Fruit fly (Drosophila melanogaster): Measurements from ENCODE around the gene CG14551.

Gene CG14551

DNA sequence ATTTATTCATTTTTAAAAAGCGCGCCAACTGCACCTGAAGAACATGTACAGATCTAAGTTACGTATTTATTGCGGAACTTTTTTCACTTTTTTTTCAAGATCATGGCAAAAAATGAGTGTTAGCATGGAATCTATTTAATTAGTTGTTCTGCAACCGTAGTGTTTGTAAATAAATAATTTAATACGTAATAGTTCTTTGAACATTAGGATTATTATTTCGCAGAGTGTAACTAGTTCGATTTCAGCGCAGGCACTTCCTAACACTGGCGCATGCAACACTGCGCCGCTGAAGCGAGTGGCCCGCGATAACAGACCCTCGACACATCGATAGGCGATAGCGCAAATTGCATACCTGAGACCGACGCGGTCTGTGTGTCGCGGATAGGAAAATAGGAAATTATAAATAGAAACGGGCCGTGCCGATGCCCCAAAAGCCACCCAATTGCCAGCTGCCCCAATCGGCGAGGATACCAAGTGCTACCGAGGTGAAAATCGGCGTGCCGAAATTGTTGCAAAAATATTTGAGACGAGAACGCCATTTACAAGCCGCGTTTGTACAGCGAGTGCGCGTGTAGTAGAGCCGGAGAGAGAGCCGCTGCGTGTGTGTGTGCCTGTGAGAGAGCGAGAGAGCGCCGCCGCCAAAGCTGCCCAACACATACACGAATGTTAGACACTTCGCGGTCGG, 21.3 kb downstream of the CG14551 start, which contains the start of gene gro (continued):
- peak; percentile 68 for TF ChIP-seq CG10462 (GFP tag; optimal IDR thresholded peaks at IDR 0.05)
- TF ChIP-seq bowl (GFP tag; IDR thresholded peaks at IDR 0.05) = no peak
- peak; percentile 27; the same call in 1 of the 2 replicates for TF ChIP-seq CG4404 (GFP tag; IDR thresholded peaks at IDR 0.05)
- peak; percentile 63 for TF ChIP-seq CG9215 (GFP tag; IDR thresholded peaks at IDR 0.05)
- peak; percentile 68 for TF ChIP-seq CG4282 (GFP tag; optimal IDR thresholded peaks at IDR 0.05)
- peak; percentile 60 for TF ChIP-seq CG42726 (GFP tag; IDR thresholded peaks at IDR 0.05; ENCODE audit: partially characterized antibody)
- peak; percentile 87 for TF ChIP-seq CG13624 (GFP tag; optimal IDR thresholded peaks at IDR 0.05)
- peak; percentile 54 for TF ChIP-seq CG9797 (GFP tag; optimal IDR thresholded peaks at IDR 0.05)
- peak; percentile 78 for TF ChIP-seq jumu (GFP tag; optimal IDR thresholded peaks at IDR 0.05)
- TF ChIP-seq CG18476 (GFP tag; optimal IDR thresholded peaks at IDR 0.05) = peak; percentile 73
- TF ChIP-seq CG17802 (tag; optimal IDR thresholded peaks at IDR 0.05) = peak; percentile 53
- TF ChIP-seq CG1792 (GFP tag; optimal IDR thresholded peaks at IDR 0.05) = peak; percentile 61
- no peak for TF ChIP-seq D (optimal IDR thresholded peaks at IDR 0.05)
- TF ChIP-seq D (GFP tag; optimal IDR thresholded peaks at IDR 0.05) = peak; percentile 26
- peak; percentile 46 for TF ChIP-seq kay (GFP tag; optimal IDR thresholded peaks at IDR 0.05)
- TF ChIP-seq dimm (GFP tag; IDR thresholded peaks at IDR 0.05) = 0 out of 2 replicates have a peak, but pooled peaks have one; percentile 25
- peak; percentile 66 for TF ChIP-seq Myb (GFP tag; optimal IDR thresholded peaks at IDR 0.05)
- TF ChIP-seq ase (GFP tag; IDR thresholded peaks at IDR 0.05) = 0 out of 3 replicates have a peak, but pooled peaks have one; percentile 44
- TF ChIP-seq fd3F (GFP tag; optimal IDR thresholded peaks at IDR 0.05) = peak; percentile 45
- peak; percentile 83 for TF ChIP-seq Opbp (GFP tag; IDR thresholded peaks at IDR 0.05; ENCODE audit: partially characterized antibody)
- TF ChIP-seq CG1529 (GFP tag; optimal IDR thresholded peaks at IDR 0.05) = peak; percentile 22
- TF ChIP-seq oc (tag; optimal IDR thresholded peaks at IDR 0.05) = peak; percentile 46
- no peak for TF ChIP-seq so (GFP tag; IDR thresholded peaks at IDR 0.05)
- peak; percentile 76 for TF ChIP-seq CG11247 (GFP tag; IDR thresholded peaks at IDR 0.05)
- TF ChIP-seq wek (GFP tag; optimal IDR thresholded peaks at IDR 0.05) = peak; percentile 44
- TF ChIP-seq zen (tag; optimal IDR thresholded peaks at IDR 0.05) = peak; percentile 72
- TF ChIP-seq CG14667 (GFP tag; IDR thresholded peaks at IDR 0.05) = peak; percentile 34; the same call in 1 of the 2 replicates
- peak; percentile 55; the same call in 3 of the 4 replicates for TF ChIP-seq Gug (GFP tag; IDR thresholded peaks at IDR 0.05)
- peak; percentile 46 for TF ChIP-seq tx (GFP tag; optimal IDR thresholded peaks at IDR 0.05)
- no peak for TF ChIP-seq Eip74EF (GFP tag; optimal IDR thresholded peaks at IDR 0.05)
- TF ChIP-seq CG2116 (GFP tag; optimal IDR thresholded peaks at IDR 0.05) = peak; percentile 100
- TF ChIP-seq pzg (GFP tag; optimal IDR thresholded peaks at IDR 0.05) = peak; percentile 97
- peak; percentile 56 for TF ChIP-seq CG4424 (GFP tag; optimal IDR thresholded peaks at IDR 0.05)
- TF ChIP-seq ATbp (GFP tag; optimal IDR thresholded peaks at IDR 0.05) = no peak
- TF ChIP-seq run (tag; optimal IDR thresholded peaks at IDR 0.05) = no peak
- TF ChIP-seq Atf6 (GFP tag; IDR thresholded peaks at IDR 0.05) = peak; percentile 69
- peak; percentile 99 for TF ChIP-seq CG12155 (GFP tag; optimal IDR thresholded peaks at IDR 0.05)
- peak; percentile 66 for TF ChIP-seq mirr (GFP tag; optimal IDR thresholded peaks at IDR 0.05)
- peak; percentile 85 for TF ChIP-seq Dbx (GFP tag; IDR thresholded peaks at IDR 0.05)
- peak; percentile 54 for TF ChIP-seq yki (optimal IDR thresholded peaks at IDR 0.05)
- peak; percentile 77 for TF ChIP-seq Chrac-16 (GFP tag; optimal IDR thresholded peaks at IDR 0.05)
- peak; percentile 39 for TF ChIP-seq tup (GFP tag; optimal IDR thresholded peaks at IDR 0.05)
- peak; percentile 36; the same call in 1 of the 3 replicates for TF ChIP-seq CG11695 (GFP tag; IDR thresholded peaks at IDR 0.05)
- TF ChIP-seq slp2 (GFP tag; optimal IDR thresholded peaks at IDR 0.05) = peak; percentile 67
- peak; percentile 98 for TF ChIP-seq Med (GFP tag)
- TF ChIP-seq dati (GFP tag; IDR thresholded peaks at IDR 0.05) = no peak
- no peak for TF ChIP-seq CG32767 (GFP tag; IDR thresholded peaks at IDR 0.05)
- TF ChIP-seq insv (GFP tag; optimal IDR thresholded peaks at IDR 0.05) = peak in 1 of 2 experiments; percentile 72
- no peak for TF ChIP-seq CG8478 (optimal IDR thresholded peaks at IDR 0.05)
- no peak for TF ChIP-seq pita (GFP tag; optimal IDR thresholded peaks at IDR 0.05)
- TF ChIP-seq Hr39 (optimal IDR thresholded peaks at IDR 0.05) = no peak

Data from whole organism, embryonic.